Worm (Caenorhabditis elegans): Measurements from ENCODE around the gene srt-41.

The srt-41 gene

DNA sequence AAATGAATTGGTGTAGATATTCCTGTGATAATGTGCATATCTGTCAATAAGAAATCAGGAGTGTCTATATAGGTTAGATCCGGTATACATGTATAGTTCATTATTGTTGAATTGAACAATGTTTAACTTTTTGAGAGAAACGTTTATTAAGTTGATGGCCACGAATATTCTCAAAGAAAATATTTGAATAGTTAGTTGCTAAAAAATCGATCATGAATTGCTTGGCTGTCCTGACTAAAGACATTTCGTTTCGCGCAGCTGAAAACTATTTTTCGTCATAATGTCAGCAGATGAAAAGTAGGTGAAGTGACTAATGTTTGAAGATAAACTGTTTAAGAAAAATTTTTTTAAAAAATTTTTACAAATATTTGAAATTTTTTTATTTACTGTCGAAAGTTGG lies 51.5 kb downstream of the srt-41 start, which contains the start of gene srh-199:
Gene srh-199 (minus strand): TSS at position 101 of the 400 bp plus-strand sequence.
- no peak for TF ChIP-seq hlh-30 (tag; optimal IDR thresholded peaks at IDR 0.05; ENCODE audit: insufficient read depth)
- TF ChIP-seq ceh-30 (tag; optimal IDR thresholded peaks at IDR 0.05), result no peak
- TF ChIP-seq tbx-2 (tag; optimal IDR thresholded peaks at IDR 0.05), result no peak
- no peak for TF ChIP-seq F13H6.1 (tag; optimal IDR thresholded peaks at IDR 0.05)
- no peak for TF ChIP-seq odd-2 (tag; optimal IDR thresholded peaks at IDR 0.05)

Measured in whole organism, late embryonic.